Fruit fly (Drosophila melanogaster) whole organism, prepupa: Measurements from ENCODE around the gene CG17109.
A peak's percentile ranks its signal among the peaks of the same experiment; 100 is the strongest.

Source experiments
- Blimp-1 ChIP-seq: fragments of 200-800 bp; sonication (Bioruptor generic); optimal IDR thresholded peaks from 3 replicates; lab custom pipeline; 2017; ENCODE audit warnings: missing biosample characterization, missing genetic modification characterization, mild to moderate bottlenecking, moderate library complexity, missing genetic modification reagents
- CG10631 ChIP-seq: fragments of 200-800 bp; sonication (Bioruptor generic); optimal IDR thresholded peaks from 2 replicates; lab custom pipeline; 2016; ENCODE audit warnings: missing biosample characterization, missing genetic modification characterization
- CG11762 ChIP-seq: fragments of 200-800 bp; sonication (Bioruptor generic); optimal IDR thresholded peaks from 3 replicates; lab custom pipeline; 2016; ENCODE audit warnings: missing biosample characterization, missing genetic modification characterization; ENCODE audit not compliant: insufficient read depth
- CG11902 ChIP-seq: fragments of 200-800 bp; sonication (Bioruptor generic); optimal IDR thresholded peaks from 3 replicates; lab custom pipeline; 2016; ENCODE audit warnings: missing biosample characterization, missing genetic modification characterization
- CG1621 ChIP-seq: fragments of 200-800 bp; sonication (Bioruptor generic); optimal IDR thresholded peaks from 3 replicates; lab custom pipeline; 2018; ENCODE audit warnings: missing biosample characterization, mild to moderate bottlenecking, missing genetic modification characterization
- CG34406 ChIP-seq: fragments of 200-800 bp; sonication (Bioruptor generic); optimal IDR thresholded peaks from 3 replicates; lab custom pipeline; 2016; ENCODE audit warnings: missing biosample characterization, missing genetic modification characterization
- CG3919 ChIP-seq: fragments of 200-800 bp; sonication (Bioruptor generic); optimal IDR thresholded peaks from 3 replicates; lab custom pipeline; 2016; ENCODE audit warnings: missing biosample characterization, missing genetic modification characterization
- CG4318 ChIP-seq: fragments of 200-800 bp; sonication (Bioruptor generic); optimal IDR thresholded peaks from 3 replicates; lab custom pipeline; 2017; ENCODE audit warnings: missing biosample characterization, mild to moderate bottlenecking, missing genetic modification characterization
- CG6792 ChIP-seq: fragments of 200-800 bp; sonication (Bioruptor generic); optimal IDR thresholded peaks from 3 replicates; lab custom pipeline; 2016; ENCODE audit warnings: missing biosample characterization, missing genetic modification characterization
- CG6808 ChIP-seq: fragments of 200-800 bp; sonication (Bioruptor generic); optimal IDR thresholded peaks from 3 replicates; lab custom pipeline; 2017; ENCODE audit warnings: missing biosample characterization, missing genetic modification characterization, mild to moderate bottlenecking, moderate library complexity, missing genetic modification reagents
- CG6854 ChIP-seq: fragments of 200-800 bp; sonication (Bioruptor generic); optimal IDR thresholded peaks from 2 replicates; lab custom pipeline; 2017; ENCODE audit warnings: missing biosample characterization, mild to moderate bottlenecking, missing genetic modification characterization
- CG7368 ChIP-seq: fragments of 200-800 bp; sonication (Bioruptor generic); optimal IDR thresholded peaks from 3 replicates; lab custom pipeline; 2016; ENCODE audit warnings: missing biosample characterization, missing genetic modification characterization
- CG8119 ChIP-seq: fragments of 200-800 bp; sonication (Bioruptor generic); IDR thresholded peaks from 3 replicates; pipeline ENCODE4 v1.3.6; 2022; ENCODE audit warnings: missing biosample characterization, missing genetic modification characterization
- CG8319 ChIP-seq: fragments of 200-800 bp; sonication (Bioruptor generic); optimal IDR thresholded peaks from 3 replicates; lab custom pipeline; 2016; ENCODE audit warnings: missing biosample characterization, missing genetic modification characterization
- CG8632 ChIP-seq: fragments of 200-800 bp; sonication (Bioruptor generic); optimal IDR thresholded peaks from 3 replicates; lab custom pipeline; 2016; ENCODE audit warnings: missing biosample characterization, missing genetic modification characterization
- CG9139 ChIP-seq: fragments of 200-800 bp; sonication (Bioruptor generic); optimal IDR thresholded peaks from 3 replicates; lab custom pipeline; 2017; ENCODE audit warnings: missing biosample characterization, mild to moderate bottlenecking, missing genetic modification characterization
- Eip78C ChIP-seq: fragments of 200-800 bp; sonication (Bioruptor generic); peaks from one replicate; lab custom pipeline; 2016; ENCODE audit warnings: missing biosample characterization, missing genetic modification characterization
- Eip93F ChIP-seq: fragments of 200-800 bp; sonication (Bioruptor generic); optimal IDR thresholded peaks from 2 replicates; lab custom pipeline; 2016; ENCODE audit warnings: missing biosample characterization, mild to moderate bottlenecking, missing genetic modification characterization
- Ets21C ChIP-seq: fragments of 200-800 bp; sonication (Bioruptor generic); optimal IDR thresholded peaks from 3 replicates; lab custom pipeline; 2016; ENCODE audit warnings: missing biosample characterization, missing genetic modification characterization
- Ets96B ChIP-seq: fragments of 200-800 bp; optimal IDR thresholded peaks from 2 replicates; lab custom pipeline; 2019; ENCODE audit warnings: missing biosample characterization, mild to moderate bottlenecking, missing genetic modification characterization, moderate library complexity
- Gug ChIP-seq: fragments of 200-800 bp; sonication (Bioruptor generic); IDR thresholded peaks from 2 replicates; pipeline ENCODE4 v1.3.6; 2022; ENCODE audit warnings: missing biosample characterization, missing genetic modification characterization
- Hr38 ChIP-seq: sonication (Bioruptor generic); optimal IDR thresholded peaks from 2 replicates; lab custom pipeline; 2016; ENCODE audit warnings: missing biosample characterization, missing genetic modification characterization
- Hr39 ChIP-seq: fragments of 200-800 bp; sonication (Bioruptor generic); optimal IDR thresholded peaks from 2 replicates; lab custom pipeline; 2016; ENCODE audit warnings: missing biosample characterization, missing genetic modification characterization
- Hr4 ChIP-seq: fragments of 200-800 bp; sonication (Bioruptor generic); optimal IDR thresholded peaks from 3 replicates; lab custom pipeline; 2016; ENCODE audit warnings: missing biosample characterization, missing genetic modification characterization
- OdsH ChIP-seq: fragments of 200-800 bp; sonication (Bioruptor generic); optimal IDR thresholded peaks from 3 replicates; lab custom pipeline; 2016; ENCODE audit warnings: missing biosample characterization, missing genetic modification characterization
- Smox ChIP-seq: fragments of 200-800 bp; sonication (Bioruptor generic); optimal IDR thresholded peaks from 3 replicates; lab custom pipeline; 2016; ENCODE audit warnings: missing biosample characterization, missing genetic modification characterization
- Sox102F ChIP-seq: fragments of 200-800 bp; sonication (Bioruptor generic); optimal IDR thresholded peaks from 2 replicates; lab custom pipeline; 2016; ENCODE audit warnings: missing biosample characterization, mild to moderate bottlenecking, missing genetic modification characterization
- Sox14 ChIP-seq: fragments of 200-800 bp; sonication (Bioruptor generic); optimal IDR thresholded peaks from 3 replicates; lab custom pipeline; 2016; ENCODE audit warnings: missing biosample characterization, missing genetic modification characterization
- achi ChIP-seq: fragments of 200-800 bp; sonication (Bioruptor generic); optimal IDR thresholded peaks from 3 replicates; lab custom pipeline; 2016; ENCODE audit warnings: missing biosample characterization, missing genetic modification characterization
- acj6 ChIP-seq: fragments of 200-800 bp; sonication (Bioruptor generic); optimal IDR thresholded peaks from 3 replicates; lab custom pipeline; 2016; ENCODE audit warnings: missing biosample characterization, missing genetic modification characterization
- cyc ChIP-seq: fragments of 200-800 bp; sonication (Bioruptor generic); optimal IDR thresholded peaks from 3 replicates; lab custom pipeline; 2016; ENCODE audit warnings: missing biosample characterization, missing genetic modification characterization
- dsx ChIP-seq: fragments of 200-800 bp; optimal IDR thresholded peaks from 3 replicates; lab custom pipeline; 2019; ENCODE audit warnings: missing biosample characterization, mild to moderate bottlenecking, missing genetic modification characterization, moderate library complexity; ENCODE audit not compliant: poor library complexity, severe bottlenecking
- eg ChIP-seq: fragments of 200-800 bp; sonication (Bioruptor generic); IDR thresholded peaks from 3 replicates; pipeline ENCODE4 v1.3.6; 2022; ENCODE audit warnings: missing biosample characterization, missing genetic modification characterization
- esn ChIP-seq: fragments of 200-800 bp; sonication (Bioruptor generic); optimal IDR thresholded peaks from 2 replicates; lab custom pipeline; 2016; ENCODE audit warnings: missing biosample characterization, mild to moderate bottlenecking, missing genetic modification characterization, moderate library complexity
- fd59A ChIP-seq: fragments of 200-800 bp; sonication (Bioruptor generic); optimal IDR thresholded peaks from 2 replicates; lab custom pipeline; 2017; ENCODE audit warnings: missing biosample characterization, mild to moderate bottlenecking, missing genetic modification characterization, missing genetic modification reagents
- fd85E ChIP-seq: fragments of 200-800 bp; sonication (Bioruptor generic); optimal IDR thresholded peaks from 3 replicates; lab custom pipeline; 2016; ENCODE audit warnings: missing biosample characterization, missing genetic modification characterization
- fkh ChIP-seq: fragments of 200-800 bp; sonication (Bioruptor generic); optimal IDR thresholded peaks from 3 replicates; lab custom pipeline; 2017; ENCODE audit warnings: missing biosample characterization, mild to moderate bottlenecking, missing genetic modification characterization, moderate library complexity
- pdm3 ChIP-seq: fragments of 200-800 bp; sonication (Bioruptor generic); optimal IDR thresholded peaks from 3 replicates; lab custom pipeline; 2016; ENCODE audit warnings: missing biosample characterization, missing genetic modification characterization
- salr ChIP-seq, 2 experiments: fragments of 200-800 bp; sonication (Bioruptor generic); optimal IDR thresholded peaks; 3 replicates each; lab custom pipeline; 2016 to 2018; ENCODE audit warnings: missing biosample characterization in 2 of 2, missing genetic modification characterization in 2 of 2, mild to moderate bottlenecking in 1 of 2
- spab ChIP-seq: fragments of 200-800 bp; sonication (Bioruptor generic); optimal IDR thresholded peaks from 2 replicates; lab custom pipeline; 2017; ENCODE audit warnings: missing biosample characterization, mild to moderate bottlenecking, missing genetic modification characterization, missing genetic modification reagents
- ss ChIP-seq, 2 experiments: fragments of 200-800 bp; sonication (Bioruptor generic); optimal IDR thresholded peaks; 2 replicates in 1 of 2; 3 replicates in 1 of 2; lab custom pipeline; 2017 to 2018; ENCODE audit warnings: mild to moderate bottlenecking in 2 of 2, missing biosample characterization in 2 of 2, missing genetic modification characterization in 2 of 2, moderate library complexity in 1 of 2
- svp ChIP-seq: fragments of 200-800 bp; sonication (Bioruptor generic); peaks from one replicate; lab custom pipeline; 2016; ENCODE audit warnings: missing biosample characterization, missing genetic modification characterization
- topi ChIP-seq: fragments of 200-800 bp; sonication (Bioruptor generic); optimal IDR thresholded peaks from 3 replicates; lab custom pipeline; 2016; ENCODE audit warnings: missing biosample characterization, missing genetic modification characterization
- vri ChIP-seq: fragments of 200-800 bp; sonication (Bioruptor generic); optimal IDR thresholded peaks from 3 replicates; lab custom pipeline; 2016; ENCODE audit warnings: missing biosample characterization, mild to moderate bottlenecking, missing genetic modification characterization

Gene CG17109

dm6 chr3R:23117683-23118470, 22.4 kb downstream of the CG17109 start, which contains the start of the genes Rassf and CenB1A (continued):
- peak; percentile 29 for TF ChIP-seq CG6808
- TF ChIP-seq cyc: peak; percentile 58
- TF ChIP-seq CG8319: peak; percentile 20
- no peak for TF ChIP-seq fd59A (GFP tag; lab: Kevin White, UChicago)
- TF ChIP-seq CG1621 (tag; lab: Kevin White, UChicago): no peak
- TF ChIP-seq CG34406 (GFP tag; lab: Kevin White, UChicago): peak; percentile 19
- no peak for TF ChIP-seq Gug (GFP tag; lab: Robert Waterston, UW)
- no peak for TF ChIP-seq fd85E (GFP tag; lab: Kevin White, UChicago)
- TF ChIP-seq CG4318 (GFP tag; lab: Kevin White, UChicago): no peak
- peak; percentile 13 for TF ChIP-seq CG6792 (GFP tag; lab: Kevin White, UChicago)
- peak; percentile 28 for TF ChIP-seq achi (GFP tag; lab: Kevin White, UChicago)
- TF ChIP-seq eg (GFP tag; lab: Robert Waterston, UW): 0 out of 3 replicates have a peak, but pooled peaks have one; percentile 30
- TF ChIP-seq Sox14: peak; percentile 87
- no peak for TF ChIP-seq CG8632 (GFP tag; lab: Kevin White, UChicago)
- TF ChIP-seq Hr39 (GFP tag; lab: Kevin White, UChicago): peak; percentile 61
- no peak for TF ChIP-seq spab (GFP tag; lab: Kevin White, UChicago)

- TF ChIP-seq CG1621 (tag; lab: Kevin White, UChicago) (no peak), OdsH (no peak), dsx (GFP tag; lab: Kevin White, UChicago) (peak; percentile 48), topi (GFP tag; lab: Kevin White, UChicago) (no peak), CG8319 (no peak), pdm3 (GFP tag; lab: Kevin White, UChicago) (no peak), CG6808 (no peak), fkh (GFP tag; lab: Kevin White, UChicago) (peak; percentile 72), CG8119 (GFP tag; lab: Robert Waterston, UW) (no peak), CG6854 (GFP tag; lab: Kevin White, UChicago) (peak; percentile 32), Hr39 (GFP tag; lab: Kevin White, UChicago) (no peak), CG11902 (GFP tag; lab: Kevin White, UChicago) (no peak), achi (GFP tag; lab: Kevin White, UChicago) (no peak), esn (GFP tag; lab: Kevin White, UChicago) (no peak), svp (peak; percentile 96), ss (GFP tag; optimal IDR thresholded peaks at IDR 0.05; lab: Kevin White, UChicago) (peak in 1 of 2 experiments; percentile 36), CG9139 (no peak), Hr38 (GFP tag; lab: Kevin White, UChicago) (no peak), Eip78C (GFP tag; lab: Kevin White, UChicago) (peak; percentile 75), Hr4 (GFP tag; lab: Kevin White, UChicago) (no peak), CG3919 (GFP tag; lab: Kevin White, UChicago) (no peak), CG7368 (GFP tag; lab: Kevin White, UChicago) (no peak), CG6792 (GFP tag; lab: Kevin White, UChicago) (no peak), Smox (no peak), Gug (GFP tag; lab: Robert Waterston, UW) (no peak), vri (GFP tag; lab: Kevin White, UChicago) (no peak), Ets96B (no peak), eg (GFP tag; lab: Robert Waterston, UW) (no peak), fd59A (GFP tag; lab: Kevin White, UChicago) (peak; percentile 6), CG11762 (GFP tag; lab: Kevin White, UChicago) (no peak), salr (GFP tag; optimal IDR thresholded peaks at IDR 0.05; lab: Kevin White, UChicago) (no peak), Blimp-1 (GFP tag; lab: Kevin White, UChicago) (no peak), Eip93F (GFP tag; lab: Kevin White, UChicago) (no peak), acj6 (GFP tag; lab: Kevin White, UChicago) (no peak), Ets21C (no peak), Sox102F (GFP tag; lab: Kevin White, UChicago) (no peak), CG10631 (GFP tag; lab: Kevin White, UChicago) (no peak), CG34406 (GFP tag; lab: Kevin White, UChicago) (peak; percentile 9), CG8632 (GFP tag; lab: Kevin White, UChicago) (no peak)
These were observed 24.4 kb downstream of the CG17109 start for dm6 chr3R:23119873-23120272.
